Fruit fly (Drosophila melanogaster): ENCODE measurements around the gene Arfrp1.

DNA sequence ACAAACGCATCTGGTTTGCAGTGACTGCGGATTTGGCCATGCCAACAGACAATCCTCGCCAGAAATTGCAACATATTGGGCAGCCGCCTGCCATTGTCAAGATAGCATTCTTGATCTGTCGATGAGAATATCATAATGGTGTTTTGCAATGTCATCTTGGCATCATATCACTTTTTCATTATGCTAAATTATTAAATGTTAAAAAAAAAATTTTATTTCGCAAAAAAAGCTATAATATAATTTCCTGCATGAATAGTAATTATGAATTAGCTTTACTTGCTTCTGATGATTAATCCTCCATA is 16.9 kb upstream of the Arfrp1 start:
- TF ChIP-seq CG17806 (tag; optimal IDR thresholded peaks at IDR 0.05) = no peak
- no peak for TF ChIP-seq EcR (GFP tag; optimal IDR thresholded peaks at IDR 0.05)
- TF ChIP-seq fd96Ca (GFP tag; IDR thresholded peaks at IDR 0.05) = no peak
- no peak for TF ChIP-seq CG4496 (GFP tag; IDR thresholded peaks at IDR 0.05)
- no peak for TF ChIP-seq CG8301 (tag; optimal IDR thresholded peaks at IDR 0.05)
- no peak for TF ChIP-seq gl (tag; optimal IDR thresholded peaks at IDR 0.05)
- TF ChIP-seq CG12605 (GFP tag; IDR thresholded peaks at IDR 0.05) = no peak
- TF ChIP-seq Pif1B (GFP tag; optimal IDR thresholded peaks at IDR 0.05) = no peak
- TF ChIP-seq Ets98B (GFP tag; IDR thresholded peaks at IDR 0.05) = no peak
- TF ChIP-seq CG14655 (GFP tag; optimal IDR thresholded peaks at IDR 0.05) = no peak
- no peak for TF ChIP-seq CG34367 (tag; optimal IDR thresholded peaks at IDR 0.05)
- no peak for TF ChIP-seq CG8159 (tag; optimal IDR thresholded peaks at IDR 0.05)
- no peak for TF ChIP-seq rn (GFP tag; IDR thresholded peaks at IDR 0.05)

Data from whole organism, pupa.